Worm (Caenorhabditis elegans) whole organism, midembryonic: ENCODE data around the gene lron-4.

Experiments
- T22C8.4 ChIP-seq: fragments of 200-800 bp; sonication (Bioruptor generic); IDR thresholded peaks from 2 replicates; pipeline ENCODE4 v1.3.6; 2022; ENCODE audit warnings: missing genetic modification characterization, missing compliant biosample characterization
- cog-1 ChIP-seq: sonication (generic microtip); optimal IDR thresholded peaks from 2 replicates; lab custom pipeline; 2016; ENCODE audit warnings: missing genetic modification characterization, missing compliant biosample characterization
- flt-1 ChIP-seq: fragments of 200-800 bp; sonication (Bioruptor generic); IDR thresholded peaks from 2 replicates; pipeline ENCODE4 v1.3.6; 2022; ENCODE audit warnings: missing genetic modification characterization, missing compliant biosample characterization
- med-1 ChIP-seq: sonication (generic microtip); optimal IDR thresholded peaks from 2 replicates; lab custom pipeline; 2017; ENCODE audit warnings: missing genetic modification characterization, mild to moderate bottlenecking, missing compliant biosample characterization, antibody characterized with exemption, missing genetic modification reagents; ENCODE audit not compliant: insufficient read depth
- ref-1 ChIP-seq: fragments of 200-800 bp; sonication (Bioruptor generic); conservative IDR thresholded peaks from 2 replicates; pipeline ENCODE4 v1.3.6; 2022; ENCODE audit warnings: missing genetic modification reagents, missing genetic modification characterization, missing compliant biosample characterization
- tab-1 ChIP-seq: fragments of 200-800 bp; sonication (Bioruptor generic); IDR thresholded peaks from 2 replicates; pipeline ENCODE4 v1.3.6; 2022; ENCODE audit warnings: missing genetic modification characterization, missing compliant biosample characterization
- ztf-23 ChIP-seq: fragments of 200-800 bp; sonication (Bioruptor generic); IDR thresholded peaks from 2 replicates; pipeline ENCODE4 v1.3.6; 2022; ENCODE audit warnings: missing genetic modification reagents, missing genetic modification characterization, missing compliant biosample characterization
- ztf-29 ChIP-seq: fragments of 200-800 bp; sonication (Bioruptor generic); IDR thresholded peaks from 2 replicates; pipeline ENCODE4 v1.3.6; 2022; ENCODE audit warnings: missing genetic modification reagents, missing genetic modification characterization, missing compliant biosample characterization

- no peak for TF ChIP-seq flt-1
- no peak for TF ChIP-seq ztf-23 (GFP tag; lab: Robert Waterston, UW)
- no peak for TF ChIP-seq tab-1 (GFP tag; lab: Robert Waterston, UW)
- no peak for TF ChIP-seq ztf-29 (GFP tag; lab: Robert Waterston, UW)
- no peak for TF ChIP-seq ref-1 (GFP tag; lab: Robert Waterston, UW)
- TF ChIP-seq T22C8.4 (GFP tag; lab: Robert Waterston, UW) = no peak
- no peak for TF ChIP-seq cog-1 (tag; lab: Kevin White, UChicago)
- TF ChIP-seq med-1 (GFP tag; lab: Kevin White, UChicago) = no peak
Observed at ce11 chrII:8093283-8093682, 18.7 kb downstream of the lron-4 start.
